Fruit fly (Drosophila melanogaster): ENCODE data around the gene Adhr.
A peak's percentile ranks its signal among the peaks of the same experiment; 100 is the strongest.

Adhr gene

dm6 chr2L:14622182-14622581 is 6.8 kb downstream of the Adhr start (continued):
- TF ChIP-seq slp2 (GFP tag; optimal IDR thresholded peaks at IDR 0.05) (no peak), CG4328 (GFP tag; optimal IDR thresholded peaks at IDR 0.05) (no peak), YL-1 (GFP tag; optimal IDR thresholded peaks at IDR 0.05) (no peak), Adf1 (GFP tag; IDR thresholded peaks at IDR 0.05) (no peak), Lhr (GFP tag; optimal IDR thresholded peaks at IDR 0.05) (no peak), CG15269 (tag; optimal IDR thresholded peaks at IDR 0.05) (peak; percentile 5), CG3163 (GFP tag; optimal IDR thresholded peaks at IDR 0.05) (no peak), org-1 (GFP tag; optimal IDR thresholded peaks at IDR 0.05) (no peak), CG3838 (GFP tag; optimal IDR thresholded peaks at IDR 0.05) (no peak), bbx (GFP tag; IDR thresholded peaks at IDR 0.05; ENCODE audit: partially characterized antibody) (no peak), Blimp-1 (GFP tag; optimal IDR thresholded peaks at IDR 0.05) (peak; percentile 50), Med (GFP tag) (peak; percentile 79), E2f1 (GFP tag; IDR thresholded peaks at IDR 0.05) (no peak), esg (GFP tag; conservative IDR thresholded peaks at IDR 0.05) (no peak), Lim3 (GFP tag; IDR thresholded peaks at IDR 0.05) (no peak), Doc2 (GFP tag; IDR thresholded peaks at IDR 0.05) (no peak), nmo (GFP tag; optimal IDR thresholded peaks at IDR 0.05) (peak; percentile 58), NfI (GFP tag; optimal IDR thresholded peaks at IDR 0.05) (no peak), CG8281 (tag; optimal IDR thresholded peaks at IDR 0.05) (no peak), CG9609 (GFP tag; optimal IDR thresholded peaks at IDR 0.05) (peak; percentile 39), zen (tag; optimal IDR thresholded peaks at IDR 0.05) (peak; percentile 69), CG12744 (GFP tag; optimal IDR thresholded peaks at IDR 0.05) (no peak), al (GFP tag; IDR thresholded peaks at IDR 0.05) (no peak), CG13624 (GFP tag; optimal IDR thresholded peaks at IDR 0.05) (peak; percentile 5), CG43689 (GFP tag; IDR thresholded peaks at IDR 0.05) (no peak), CG12659 (GFP tag; optimal IDR thresholded peaks at IDR 0.05) (no peak), CG7987 (GFP tag; optimal IDR thresholded peaks at IDR 0.05) (no peak), tx (GFP tag; optimal IDR thresholded peaks at IDR 0.05) (no peak), CG2875 (GFP tag; optimal IDR thresholded peaks at IDR 0.05) (no peak), CrebB (tag; optimal IDR thresholded peaks at IDR 0.05) (no peak), Bdp1 (GFP tag; optimal IDR thresholded peaks at IDR 0.05) (no peak), CG4707 (GFP tag; optimal IDR thresholded peaks at IDR 0.05) (no peak), zen2 (GFP tag; IDR thresholded peaks at IDR 0.05; ENCODE audit: partially characterized antibody) (no peak), ab (GFP tag; optimal IDR thresholded peaks at IDR 0.05) (no peak), HmgD (GFP tag; optimal IDR thresholded peaks at IDR 0.05) (no peak), CG3407 (GFP tag; optimal IDR thresholded peaks at IDR 0.05) (no peak), Hey (tag; optimal IDR thresholded peaks at IDR 0.05) (no peak), CG18619 (GFP tag; optimal IDR thresholded peaks at IDR 0.05) (no peak), Awh (GFP tag; IDR thresholded peaks at IDR 0.05) (no peak), CG30403 (GFP tag; optimal IDR thresholded peaks at IDR 0.05) (peak; percentile 52), CG8290 (GFP tag; optimal IDR thresholded peaks at IDR 0.05) (no peak), CG8290 (tag; optimal IDR thresholded peaks at IDR 0.05) (peak in 1 of 2 experiments; percentile 16), grn (GFP tag; optimal IDR thresholded peaks at IDR 0.05) (no peak), Chrac-16 (GFP tag; optimal IDR thresholded peaks at IDR 0.05) (peak; percentile 58), ap (GFP tag; IDR thresholded peaks at IDR 0.05) (0 out of 2 replicates have a peak, but pooled peaks have one; percentile 9), bsh (GFP tag; optimal IDR thresholded peaks at IDR 0.05) (peak; percentile 73 to 88), jing (GFP tag; optimal IDR thresholded peaks at IDR 0.05) (peak; percentile 16), sna (GFP tag; IDR thresholded peaks at IDR 0.05; ENCODE audit: partially characterized antibody) (no peak), CHES-1-like (GFP tag; optimal IDR thresholded peaks at IDR 0.05) (peak; percentile 5), CG11093 (GFP tag; IDR thresholded peaks at IDR 0.05) (0 out of 3 replicates have a peak, but pooled peaks have one; percentile 29), Bteb2 (GFP tag; optimal IDR thresholded peaks at IDR 0.05) (no peak), CG14014 (GFP tag; IDR thresholded peaks at IDR 0.05) (no peak)
